Fruit fly (Drosophila melanogaster) whole organism, adult: ENCODE data around the gene eEF1gamma.

Experiments
- CG11617 ChIP-seq: fragments of 200-800 bp; sonication (Bioruptor generic); optimal IDR thresholded peaks from 2 replicates; lab custom pipeline; 2017; ENCODE audit warnings: mild to moderate bottlenecking, missing biosample characterization, missing genetic modification reagents, missing genetic modification characterization
- CG1620 ChIP-seq: fragments of 200-800 bp; sonication (Bioruptor generic); optimal IDR thresholded peaks from 2 replicates; lab custom pipeline; 2016; ENCODE audit warnings: missing biosample characterization, missing genetic modification characterization
- CG33017 ChIP-seq: fragments of 200-800 bp; sonication (Bioruptor generic); optimal IDR thresholded peaks from 2 replicates; lab custom pipeline; 2018; ENCODE audit warnings: missing biosample characterization, mild to moderate bottlenecking, missing genetic modification characterization, moderate library complexity
- CG7101 ChIP-seq: fragments of 200-800 bp; sonication (Bioruptor generic); optimal IDR thresholded peaks from 2 replicates; lab custom pipeline; 2018; ENCODE audit warnings: missing biosample characterization, mild to moderate bottlenecking, missing genetic modification characterization, moderate library complexity
- Clk ChIP-seq: fragments of 200-800 bp; sonication (Bioruptor generic); optimal IDR thresholded peaks from 2 replicates; lab custom pipeline; 2017; ENCODE audit warnings: missing biosample characterization, missing genetic modification characterization
- Hr96 ChIP-seq: fragments of 200-800 bp; sonication (Bioruptor generic); optimal IDR thresholded peaks from 2 replicates; lab custom pipeline; 2016; ENCODE audit warnings: missing biosample characterization, missing genetic modification characterization
- Mnt ChIP-seq: fragments of 200-800 bp; sonication (Bioruptor generic); optimal IDR thresholded peaks from 2 replicates; lab custom pipeline; 2016; ENCODE audit warnings: missing biosample characterization, mild to moderate bottlenecking, missing genetic modification characterization
- cic ChIP-seq: fragments of 200-800 bp; sonication (Bioruptor generic); optimal IDR thresholded peaks from 2 replicates; lab custom pipeline; 2017; ENCODE audit warnings: missing biosample characterization, mild to moderate bottlenecking, missing genetic modification characterization, moderate library complexity
- cnc ChIP-seq, 2 experiments: fragments of >200 bp; optimal IDR thresholded peaks; 2 replicates each; lab custom pipeline; 2017
- kay ChIP-seq: fragments of 200-800 bp; sonication (Bioruptor generic); peaks from one replicate; lab custom pipeline; 2016; ENCODE audit warnings: missing biosample characterization, missing genetic modification characterization, borderline replicate concordance

Gene eEF1gamma

dm6 chr3R:29268062-29268461, 48.1 kb downstream of the eEF1gamma start:
- TF ChIP-seq kay (no peak), CG11617 (GFP tag; lab: Kevin White, UChicago) (no peak), CG33017 (tag; lab: Kevin White, UChicago) (no peak), cnc (optimal IDR thresholded peaks at IDR 0.05; lab: Kevin White, UChicago) (no peak), cic (no peak)

- TF ChIP-seq CG33017 (tag; lab: Kevin White, UChicago), result no peak
- no peak for TF ChIP-seq CG7101
- no peak for TF ChIP-seq Hr96 (GFP tag; lab: Kevin White, UChicago)
- TF ChIP-seq cic, result no peak
- TF ChIP-seq Clk (GFP tag; lab: Kevin White, UChicago), result no peak
- TF ChIP-seq Mnt (GFP tag; lab: Kevin White, UChicago), result no peak
- no peak for TF ChIP-seq CG1620 (GFP tag; lab: Kevin White, UChicago)
These were observed 49.2 kb downstream of the eEF1gamma start for dm6 chr3R:29269204-29269603.
